Fruit fly (Drosophila melanogaster) whole organism, larva: ENCODE measurements around the gene Muc96D.
A peak's percentile ranks its signal among the peaks of the same experiment; 100 is the strongest.

Experiments used
- noc ChIP-seq: fragments of 200-800 bp; sonication (Bioruptor generic); optimal IDR thresholded peaks from 3 replicates; lab custom pipeline; 2019; ENCODE audit warnings: missing biosample characterization, mild to moderate bottlenecking, missing genetic modification characterization, moderate library complexity

Gene Muc96D

dm6 chr3R:25400545-25400944 is at the start of gene Muc96D:
Muc96D (minus strand) TSS chr3R:25400645.
- no peak for TF ChIP-seq noc (tag; lab: Kevin White, UChicago)

- TF ChIP-seq noc (tag; lab: Kevin White, UChicago), result peak; percentile 64
Measured at dm6 chr3R:25448737-25449136, 48.3 kb upstream of the Muc96D start.

- no peak for TF ChIP-seq noc (tag; lab: Kevin White, UChicago)
Measured at dm6 chr3R:25448318-25448717, 47.9 kb upstream of the Muc96D start.

dm6 chr3R:25447451-25447850 is 47.0 kb upstream of the Muc96D start:
- TF ChIP-seq noc (tag; lab: Kevin White, UChicago), result no peak

- no peak for TF ChIP-seq noc (tag; lab: Kevin White, UChicago)
Measured at dm6 chr3R:25446482-25447300, 46.2 kb upstream of the Muc96D start.

- TF ChIP-seq noc (tag; lab: Kevin White, UChicago), result no peak
Measured at dm6 chr3R:25445546-25446400, 45.3 kb upstream of the Muc96D start.

- no peak for TF ChIP-seq noc (tag; lab: Kevin White, UChicago)
Measured at dm6 chr3R:25438353-25438986, 38.0 kb upstream of the Muc96D start.

- TF ChIP-seq noc (tag; lab: Kevin White, UChicago), result no peak
Measured at dm6 chr3R:25437254-25437810, 36.9 kb upstream of the Muc96D start.

dm6 chr3R:25427175-25427574 is 26.7 kb upstream of the Muc96D start:
- no peak for TF ChIP-seq noc (tag; lab: Kevin White, UChicago)

dm6 chr3R:25388522-25388921 is 11.9 kb downstream of the Muc96D start:
- no peak for TF ChIP-seq noc (tag; lab: Kevin White, UChicago)

dm6 chr3R:25384206-25384605 is 16.2 kb downstream of the Muc96D start:
- TF ChIP-seq noc (tag; lab: Kevin White, UChicago), result no peak

- no peak for TF ChIP-seq noc (tag; lab: Kevin White, UChicago)
Measured at dm6 chr3R:25383400-25383799, 17.0 kb downstream of the Muc96D start, which contains the start of gene CG31437. CG31437 (plus strand) TSS chr3R:25383700.

dm6 chr3R:25382681-25383080 is 17.8 kb downstream of the Muc96D start, which contains the start of gene alrm:
alrm (minus strand) TSS chr3R:25382781.
- no peak for TF ChIP-seq noc (tag; lab: Kevin White, UChicago)

dm6 chr3R:25357985-25358384 is 42.5 kb downstream of the Muc96D start, which contains the start of gene ND-49L:
ND-49L (plus strand) TSS chr3R:25358285.
- no peak for TF ChIP-seq noc (tag; lab: Kevin White, UChicago)
